Worm (Caenorhabditis elegans) whole organism, midembryonic: ENCODE data around the gene rgs-2.

ENCODE experiments used
- T22C8.4 ChIP-seq: fragments of 200-800 bp; sonication (Bioruptor generic); IDR thresholded peaks from 2 replicates; pipeline ENCODE4 v1.3.6; 2022; ENCODE audit warnings: missing genetic modification characterization, missing compliant biosample characterization
- flt-1 ChIP-seq: fragments of 200-800 bp; sonication (Bioruptor generic); IDR thresholded peaks from 2 replicates; pipeline ENCODE4 v1.3.6; 2022; ENCODE audit warnings: missing genetic modification characterization, missing compliant biosample characterization

DNA sequence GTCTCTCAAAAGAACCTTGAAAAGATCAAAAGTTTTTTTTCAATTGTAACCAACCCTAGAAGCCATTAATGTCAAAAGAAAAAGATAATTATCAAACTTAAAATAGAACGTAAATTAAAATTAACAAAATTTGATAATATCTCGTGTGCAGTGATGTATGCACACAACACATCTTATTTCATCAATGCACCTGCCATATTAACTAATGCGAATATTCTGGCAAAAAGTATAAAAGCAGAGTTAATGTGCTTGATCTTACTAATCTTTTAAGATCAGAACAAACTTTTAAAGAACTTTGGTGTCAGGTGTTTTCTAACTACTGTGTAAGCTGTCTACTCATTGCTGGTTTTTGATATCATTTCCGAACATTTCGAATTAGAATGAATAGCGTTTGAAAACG is 9.7 kb upstream of the rgs-2 start:
- TF ChIP-seq flt-1 (GFP tag; lab: Robert Waterston, UW) = no peak
- no peak for TF ChIP-seq T22C8.4
